Worm (Caenorhabditis elegans) whole organism, midembryonic: ENCODE results near the gene K12H6.9.

ENCODE experiments used
- cog-1 ChIP-seq: sonication (generic microtip); optimal IDR thresholded peaks from 2 replicates; lab custom pipeline; 2016; ENCODE audit warnings: missing genetic modification characterization, missing compliant biosample characterization
- flt-1 ChIP-seq: fragments of 200-800 bp; sonication (Bioruptor generic); IDR thresholded peaks from 2 replicates; pipeline ENCODE4 v1.3.6; 2022; ENCODE audit warnings: missing genetic modification characterization, missing compliant biosample characterization

ce11 chrII:2858851-2859250, 34.6 kb downstream of the K12H6.9 start:
- TF ChIP-seq flt-1 (no peak), cog-1 (tag; lab: Kevin White, UChicago) (no peak)
